Worm (Caenorhabditis elegans): ENCODE results near the gene gldi-3.

DNA sequence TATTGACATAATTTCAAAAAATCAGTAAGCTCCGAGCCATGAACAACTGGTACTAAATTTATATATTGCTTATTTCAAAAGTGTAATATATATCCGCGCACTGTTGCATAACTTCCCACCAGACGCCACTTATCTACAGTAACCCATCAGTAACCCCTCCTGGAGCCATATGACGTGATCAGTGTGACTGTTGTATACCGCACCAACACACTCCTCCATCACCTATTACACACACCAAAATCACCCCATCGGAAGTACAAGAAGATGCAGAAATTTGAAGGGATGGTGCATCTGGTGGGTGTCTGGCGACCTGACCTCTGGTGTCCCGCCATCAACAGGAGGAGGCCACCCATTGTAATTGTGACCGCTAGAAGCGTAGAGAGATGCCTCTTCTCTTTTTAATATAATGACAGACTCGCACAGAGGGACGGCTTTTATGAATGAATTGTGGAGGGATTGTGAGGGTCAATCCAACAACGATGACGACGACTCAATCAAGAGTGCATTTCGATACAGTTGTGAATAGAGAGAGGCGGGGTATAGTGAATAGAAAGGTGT lies 17.0 kb downstream of the gldi-3 start:
- TF ChIP-seq ceh-91 (GFP tag; IDR thresholded peaks at IDR 0.05): no peak
- no peak for TF ChIP-seq C17E4.6 (GFP tag; IDR thresholded peaks at IDR 0.05)
- TF ChIP-seq ceh-79 (tag; optimal IDR thresholded peaks at IDR 0.05): no peak
- no peak for TF ChIP-seq die-1 (tag; optimal IDR thresholded peaks at IDR 0.05)
- no peak for TF ChIP-seq lin-26 (GFP tag; IDR thresholded peaks at IDR 0.05)
